Worm (Caenorhabditis elegans) whole organism, L1 larva: Measurements from ENCODE around the gene F13H8.3.

Experiments used
- C34B4.2 ChIP-seq: sonication (generic microtip); optimal IDR thresholded peaks from 2 replicates; lab custom pipeline; 2017; ENCODE audit warnings: mild to moderate bottlenecking, missing genetic modification characterization, missing compliant biosample characterization
- Y116A8C.19 ChIP-seq: sonication (generic microtip); optimal IDR thresholded peaks from 2 replicates; lab custom pipeline; 2016; ENCODE audit warnings: missing compliant biosample characterization, missing genetic modification characterization, borderline replicate concordance
- aly-2 ChIP-seq: fragments of 150-350 bp; optimal IDR thresholded peaks from 2 replicates; lab custom pipeline; 2014; ENCODE audit warnings: missing biosample characterization, missing genetic modification characterization
- ama-1 ChIP-seq: fragments of 150-350 bp; optimal IDR thresholded peaks from 2 replicates; lab custom pipeline; 2014
- ceh-8 ChIP-seq: fragments of 200-800 bp; sonication (Bioruptor generic); optimal IDR thresholded peaks from 2 replicates; lab custom pipeline; 2018; ENCODE audit warnings: mild to moderate bottlenecking, missing genetic modification characterization, moderate library complexity, missing compliant biosample characterization
- ceh-82 ChIP-seq, 3 experiments: fragments of 150-350 bp in 1 of 3; sonication (generic microtip) in 2 of 3; optimal IDR thresholded peaks; 2 replicates each; lab custom pipeline; 2014 to 2017; ENCODE audit warnings: missing biosample characterization in 3 of 3, missing genetic modification characterization in 3 of 3
- ces-1 ChIP-seq: fragments of 150-350 bp; optimal IDR thresholded peaks from 2 replicates; lab custom pipeline; 2014; ENCODE audit warnings: missing biosample characterization, missing genetic modification reagents, missing genetic modification characterization
- dpl-1 ChIP-seq, 3 experiments: fragments of 150-350 bp in 2 of 3; sonication (generic microtip) in 1 of 3; optimal IDR thresholded peaks; 2 replicates each; lab custom pipeline; 2014 to 2017; ENCODE audit warnings: missing biosample characterization in 3 of 3, missing genetic modification characterization in 3 of 3, missing genetic modification reagents in 3 of 3
- egl-27 ChIP-seq, 2 experiments: fragments of 150-350 bp in 1 of 2; sonication (generic microtip); optimal IDR thresholded peaks; 3 replicates each; lab custom pipeline; 2017 to 2018; ENCODE audit warnings: missing biosample characterization in 2 of 2, missing genetic modification characterization in 2 of 2, missing genetic modification reagents in 2 of 2
- elt-3 ChIP-seq, 6 experiments: fragments of 150-350 bp in 1 of 6; sonication (generic microtip); optimal IDR thresholded peaks; 2 replicates each; lab custom pipeline; 2017 to 2018; ENCODE audit warnings: missing biosample characterization in 6 of 6, missing genetic modification characterization in 6 of 6, inconsistent platforms in 1 of 6
- ets-5 ChIP-seq: fragments of 200-800 bp; sonication (Bioruptor generic); IDR thresholded peaks from 2 replicates; pipeline ENCODE4 v1.3.6; 2022; ENCODE audit warnings: missing genetic modification characterization, missing compliant biosample characterization
- fkh-10 ChIP-seq: sonication (generic microtip); optimal IDR thresholded peaks from 2 replicates; lab custom pipeline; 2017; ENCODE audit warnings: missing biosample characterization, missing genetic modification reagents, missing genetic modification characterization
- fkh-4 ChIP-seq: sonication (generic microtip); optimal IDR thresholded peaks from 2 replicates; lab custom pipeline; 2016; ENCODE audit warnings: missing compliant biosample characterization, missing genetic modification characterization, borderline replicate concordance
- hlh-17 ChIP-seq: fragments of 200-800 bp; sonication (Bioruptor generic); optimal IDR thresholded peaks from 2 replicates; lab custom pipeline; 2018; ENCODE audit warnings: missing genetic modification characterization, mild to moderate bottlenecking, missing compliant biosample characterization, moderate library complexity, borderline replicate concordance
- hpl-2 ChIP-seq: fragments of 150-350 bp; optimal IDR thresholded peaks from 2 replicates; lab custom pipeline; 2014; ENCODE audit warnings: missing biosample characterization, missing genetic modification reagents, missing genetic modification characterization
- jun-1 ChIP-seq: fragments of 150-350 bp; optimal IDR thresholded peaks from 2 replicates; lab custom pipeline; 2014; ENCODE audit warnings: missing biosample characterization, missing genetic modification reagents, missing genetic modification characterization
- lin-13 ChIP-seq: fragments of 150-350 bp; optimal IDR thresholded peaks from 2 replicates; lab custom pipeline; 2014; ENCODE audit warnings: missing biosample characterization, missing genetic modification reagents, missing genetic modification characterization
- lin-14 ChIP-seq: fragments of 200-800 bp; sonication (Bioruptor generic); optimal IDR thresholded peaks from 2 replicates; lab custom pipeline; 2018; ENCODE audit warnings: mild to moderate bottlenecking, missing genetic modification characterization, moderate library complexity, missing compliant biosample characterization
- mab-9 ChIP-seq: fragments of 200-800 bp; sonication (Bioruptor generic); IDR thresholded peaks from 2 replicates; pipeline ENCODE4 v1.3.6; 2022; ENCODE audit warnings: missing genetic modification reagents, missing genetic modification characterization, missing compliant biosample characterization
- mep-1 ChIP-seq: fragments of 150-350 bp; optimal IDR thresholded peaks from 2 replicates; lab custom pipeline; 2014; ENCODE audit warnings: missing biosample characterization, missing genetic modification characterization
- nhr-11 ChIP-seq: fragments of 150-350 bp; optimal IDR thresholded peaks from 2 replicates; lab custom pipeline; 2014; ENCODE audit warnings: missing biosample characterization, missing genetic modification characterization
- nhr-12 ChIP-seq: sonication (generic microtip); optimal IDR thresholded peaks from 2 replicates; lab custom pipeline; 2017; ENCODE audit warnings: missing biosample characterization, missing genetic modification characterization
- nhr-47 ChIP-seq: sonication (generic microtip); optimal IDR thresholded peaks from 2 replicates; lab custom pipeline; 2016; ENCODE audit warnings: mild to moderate bottlenecking, missing genetic modification characterization, moderate library complexity, missing compliant biosample characterization
- nhr-76 ChIP-seq: sonication (generic microtip); optimal IDR thresholded peaks from 2 replicates; lab custom pipeline; 2017; ENCODE audit warnings: missing biosample characterization, missing genetic modification characterization
- nhr-77 ChIP-seq: fragments of 150-350 bp; optimal IDR thresholded peaks from 2 replicates; lab custom pipeline; 2014; ENCODE audit warnings: missing biosample characterization, missing genetic modification characterization
- nhr-84 ChIP-seq: sonication (generic microtip); optimal IDR thresholded peaks from 2 replicates; lab custom pipeline; 2017; ENCODE audit warnings: missing biosample characterization, missing genetic modification characterization
- nhr-85 ChIP-seq: sonication (generic microtip); peaks from one replicate; lab custom pipeline; 2016; ENCODE audit warnings: missing genetic modification characterization, inconsistent platforms, missing compliant biosample characterization
- nhr-90 ChIP-seq: sonication (generic microtip); optimal IDR thresholded peaks from 2 replicates; lab custom pipeline; 2016; ENCODE audit warnings: mild to moderate bottlenecking, missing genetic modification characterization, missing compliant biosample characterization; ENCODE audit not compliant: poor library complexity
- pag-3 ChIP-seq: sonication (generic microtip); optimal IDR thresholded peaks from 2 replicates; lab custom pipeline; 2017; ENCODE audit warnings: missing genetic modification characterization, mild to moderate bottlenecking, missing compliant biosample characterization, antibody characterized with exemption, borderline replicate concordance; ENCODE audit not compliant: insufficient read depth
- snpc-4 ChIP-seq: fragments of 150-350 bp; optimal IDR thresholded peaks from 2 replicates; lab custom pipeline; 2014; ENCODE audit warnings: missing biosample characterization, missing genetic modification characterization
- snu-23 ChIP-seq: sonication (generic microtip); optimal IDR thresholded peaks from 2 replicates; lab custom pipeline; 2016; ENCODE audit warnings: missing genetic modification characterization, missing compliant biosample characterization
- sox-4 ChIP-seq: sonication (generic microtip); optimal IDR thresholded peaks from 2 replicates; lab custom pipeline; 2016; ENCODE audit warnings: missing genetic modification characterization, missing compliant biosample characterization
- sptf-1 ChIP-seq: fragments of 150-350 bp; optimal IDR thresholded peaks from 2 replicates; lab custom pipeline; 2014; ENCODE audit warnings: missing biosample characterization, missing genetic modification characterization
- sup-37 ChIP-seq: fragments of 200-800 bp; sonication (Bioruptor generic); optimal IDR thresholded peaks from 2 replicates; lab custom pipeline; 2018; ENCODE audit warnings: mild to moderate bottlenecking, missing genetic modification characterization, missing compliant biosample characterization
- tbx-2 ChIP-seq: sonication (generic microtip); optimal IDR thresholded peaks from 2 replicates; lab custom pipeline; 2016; ENCODE audit warnings: missing genetic modification characterization, missing compliant biosample characterization
- tlp-1 ChIP-seq: fragments of 150-350 bp; optimal IDR thresholded peaks from 2 replicates; lab custom pipeline; 2014; ENCODE audit warnings: missing biosample characterization, missing genetic modification characterization
- unc-86 ChIP-seq: sonication (generic microtip); optimal IDR thresholded peaks from 2 replicates; lab custom pipeline; 2016; ENCODE audit warnings: missing genetic modification characterization, missing compliant biosample characterization
- xbp-1 ChIP-seq: sonication (generic microtip); optimal IDR thresholded peaks from 2 replicates; lab custom pipeline; 2016; ENCODE audit warnings: missing genetic modification characterization, missing compliant biosample characterization
- ztf-4 ChIP-seq: fragments of 150-350 bp; optimal IDR thresholded peaks from 2 replicates; lab custom pipeline; 2014; ENCODE audit warnings: missing biosample characterization, missing genetic modification characterization

Gene F13H8.3

ce11 chrII:6236093-6236945 is 27.5 kb upstream of the F13H8.3 start (continued):
- TF ChIP-seq pag-3: no peak
- no peak for TF ChIP-seq ceh-82 (tag; optimal IDR thresholded peaks at IDR 0.05; lab: Kevin White, UChicago)
- TF ChIP-seq sptf-1 (tag; lab: Kevin White, UChicago): no peak
- no peak for TF ChIP-seq ama-1 (lab: Kevin White, UChicago)
- no peak for TF ChIP-seq nhr-76 (tag; lab: Kevin White, UChicago)
- peak; percentile 83 for TF ChIP-seq nhr-85
- peak; percentile 6 for TF ChIP-seq snu-23 (GFP tag; lab: Kevin White, UChicago)
- no peak for TF ChIP-seq Y116A8C.19 (tag; lab: Kevin White, UChicago)
- TF ChIP-seq elt-3 (tag; optimal IDR thresholded peaks at IDR 0.05; lab: Kevin White, UChicago): peak in 1 of 6 experiments; percentile 35
- no peak for TF ChIP-seq mab-9
- TF ChIP-seq nhr-90: no peak
- no peak for TF ChIP-seq jun-1 (tag; lab: Kevin White, UChicago)
- TF ChIP-seq nhr-84 (tag; lab: Kevin White, UChicago): no peak
- no peak for TF ChIP-seq snpc-4
- TF ChIP-seq nhr-77 (tag; lab: Kevin White, UChicago): no peak
- no peak for TF ChIP-seq hpl-2 (GFP tag; lab: Kevin White, UChicago)
- TF ChIP-seq nhr-11 (tag; lab: Kevin White, UChicago): no peak
- no peak for TF ChIP-seq ztf-4 (tag; lab: Kevin White, UChicago)
- TF ChIP-seq sup-37: no peak
- peak; percentile 54 for TF ChIP-seq lin-14 (GFP tag; lab: Kevin White, UChicago)
- no peak for TF ChIP-seq lin-13 (GFP tag; lab: Kevin White, UChicago)
- TF ChIP-seq ces-1 (GFP tag; lab: Kevin White, UChicago): no peak
- TF ChIP-seq nhr-47 (tag; lab: Kevin White, UChicago): no peak
- peak in 1 of 3 experiments; percentile 3 for TF ChIP-seq dpl-1 (GFP tag; optimal IDR thresholded peaks at IDR 0.05; lab: Kevin White, UChicago)
- no peak for TF ChIP-seq ets-5 (GFP tag; lab: Robert Waterston, UW)
- no peak for TF ChIP-seq egl-27 (tag; optimal IDR thresholded peaks at IDR 0.05; lab: Kevin White, UChicago)
- no peak for TF ChIP-seq sox-4 (tag; lab: Kevin White, UChicago)
- TF ChIP-seq unc-86: no peak
- TF ChIP-seq tlp-1 (tag; lab: Kevin White, UChicago): no peak
- TF ChIP-seq tbx-2 (tag; lab: Kevin White, UChicago): no peak
- no peak for TF ChIP-seq aly-2 (tag; lab: Kevin White, UChicago)
- TF ChIP-seq mep-1: no peak
- TF ChIP-seq fkh-4 (tag; lab: Kevin White, UChicago): no peak

DNA sequence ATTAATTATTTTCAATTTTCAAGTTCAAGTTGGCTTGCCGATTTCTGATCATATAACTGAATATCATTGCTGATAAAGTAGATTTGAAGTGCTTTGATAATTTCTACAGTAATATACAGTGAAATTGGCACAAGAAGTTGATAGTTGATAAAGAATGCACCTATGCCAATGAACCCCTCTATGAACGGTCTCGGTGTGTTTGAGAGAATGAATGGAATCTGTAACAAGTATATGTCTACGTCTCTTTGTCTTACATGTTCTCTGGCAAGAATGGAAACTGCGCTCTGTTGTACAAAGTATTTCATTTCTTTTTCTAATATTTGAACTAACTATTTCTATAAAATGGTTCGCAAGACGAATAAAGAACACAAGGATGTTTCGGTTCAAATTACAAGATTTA is 22.0 kb upstream of the F13H8.3 start, which contains the start of gene T24H7.8:
TSS of gene T24H7.8 (plus strand) at position 301 of the 400 bp plus-strand sequence.
- TF ChIP-seq hlh-17 (no peak), nhr-90 (no peak), egl-27 (tag; optimal IDR thresholded peaks at IDR 0.05; lab: Kevin White, UChicago) (no peak), xbp-1 (tag; lab: Kevin White, UChicago) (no peak), ceh-8 (GFP tag; lab: Kevin White, UChicago) (no peak), C34B4.2 (tag; lab: Kevin White, UChicago) (no peak), fkh-10 (GFP tag; lab: Kevin White, UChicago) (no peak), jun-1 (tag; lab: Kevin White, UChicago) (no peak), nhr-76 (tag; lab: Kevin White, UChicago) (no peak), sup-37 (no peak), nhr-12 (tag; lab: Kevin White, UChicago) (no peak), mep-1 (no peak)
